Worm (Caenorhabditis elegans): ENCODE measurements around the gene F29F11.20.

Gene F29F11.20

DNA sequence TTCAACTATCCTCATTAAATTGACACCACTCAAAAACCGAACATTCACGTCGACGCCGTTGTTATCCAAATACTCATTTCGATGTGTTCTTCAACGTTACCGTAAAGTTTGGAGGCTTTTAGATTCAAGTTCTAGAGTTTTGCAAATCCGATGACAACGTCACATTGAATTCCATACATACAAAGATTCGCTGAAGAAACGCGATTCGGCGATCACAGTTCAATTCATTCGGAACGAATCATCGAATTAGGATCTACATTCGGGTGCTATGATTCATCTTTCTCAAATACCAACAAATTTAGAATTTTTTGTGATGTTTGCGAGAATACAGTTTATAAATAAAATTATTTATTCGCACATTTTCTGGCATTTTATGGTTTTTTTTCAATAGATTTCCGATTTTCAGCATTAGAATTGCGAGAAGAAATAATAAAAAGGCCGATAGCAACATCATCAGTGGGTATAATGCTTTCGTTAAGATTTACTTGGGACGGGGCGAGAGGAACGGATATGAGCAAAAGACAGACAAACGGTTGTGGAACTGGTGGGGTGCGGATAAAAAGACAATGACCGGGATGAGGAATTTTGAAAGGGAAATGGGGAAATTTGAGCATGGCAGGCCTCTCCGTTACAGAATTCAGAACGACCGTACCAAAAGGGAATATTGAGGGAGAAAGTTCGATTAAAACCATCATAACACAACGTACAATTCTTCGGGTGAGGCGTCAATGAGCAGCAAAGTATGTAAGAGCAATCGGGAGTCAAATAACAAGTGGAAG, 24.3 kb downstream of the F29F11.20 start:
- no peak for TF ChIP-seq tra-1 (GFP tag; IDR thresholded peaks at IDR 0.05)
- no peak for TF ChIP-seq lin-38 (GFP tag; IDR thresholded peaks at IDR 0.05)
- TF ChIP-seq daf-8 (GFP tag; IDR thresholded peaks at IDR 0.05), result no peak
- no peak for TF ChIP-seq nhr-102 (tag; optimal IDR thresholded peaks at IDR 0.05)
- TF ChIP-seq unc-62 (GFP tag; optimal IDR thresholded peaks at IDR 0.05 in 1 of 2), result peak in 1 of 2 experiments; percentile 98
- no peak for TF ChIP-seq unc-62 (tag; optimal IDR thresholded peaks at IDR 0.05)
- no peak for TF ChIP-seq nhr-25 (tag; optimal IDR thresholded peaks at IDR 0.05; ENCODE audit: borderline replicate concordance, insufficient read depth)
- TF ChIP-seq duxl-1 (tag; optimal IDR thresholded peaks at IDR 0.05; ENCODE audit: poor library complexity), result no peak
- TF ChIP-seq snpc-1.2 (GFP tag; IDR thresholded peaks at IDR 0.05), result no peak
- TF ChIP-seq lin-15B (tag; optimal IDR thresholded peaks at IDR 0.05), result no peak
- TF ChIP-seq nhr-111 (GFP tag; optimal IDR thresholded peaks at IDR 0.05), result no peak
- TF ChIP-seq madf-9 (GFP tag; conservative IDR thresholded peaks at IDR 0.05), result no peak
- no peak for TF ChIP-seq R02D3.7 (tag; optimal IDR thresholded peaks at IDR 0.05)
- TF ChIP-seq ceh-62 (tag; optimal IDR thresholded peaks at IDR 0.05), result no peak
- TF ChIP-seq saeg-2 (GFP tag; IDR thresholded peaks at IDR 0.05), result peak; percentile 46; the same call in 1 of the 2 replicates
- TF ChIP-seq ceh-44 (GFP tag; IDR thresholded peaks at IDR 0.05), result no peak
- no peak for TF ChIP-seq hmg-1.1 (GFP tag; IDR thresholded peaks at IDR 0.05)
- no peak for TF ChIP-seq lim-7 (GFP tag; IDR thresholded peaks at IDR 0.05)
- no peak for TF ChIP-seq gei-8 (GFP tag; optimal IDR thresholded peaks at IDR 0.05)
- no peak for TF ChIP-seq T20F7.1 (GFP tag; optimal IDR thresholded peaks at IDR 0.05)
- TF ChIP-seq mdl-1 (tag; optimal IDR thresholded peaks at IDR 0.05), result no peak
- no peak for TF ChIP-seq madf-5 (GFP tag; IDR thresholded peaks at IDR 0.05)
- no peak for TF ChIP-seq ceh-28 (tag; optimal IDR thresholded peaks at IDR 0.05)
- TF ChIP-seq daf-16 (GFP tag; optimal IDR thresholded peaks at IDR 0.05), result no peak
- TF ChIP-seq daf-16 (tag; optimal IDR thresholded peaks at IDR 0.05), result no peak
- 0 out of 2 replicates have a peak, but pooled peaks have one; percentile 54 for TF ChIP-seq arid-1 (GFP tag; conservative IDR thresholded peaks at IDR 0.05)
- no peak for TF ChIP-seq zip-2 (tag; optimal IDR thresholded peaks at IDR 0.05)
- TF ChIP-seq nhr-28 (tag; optimal IDR thresholded peaks at IDR 0.05), result no peak
- no peak for TF ChIP-seq ces-1 (GFP tag; optimal IDR thresholded peaks at IDR 0.05)
- TF ChIP-seq spr-3 (GFP tag; optimal IDR thresholded peaks at IDR 0.05), result no peak
- TF ChIP-seq hif-1 (tag; optimal IDR thresholded peaks at IDR 0.05), result peak in 1 of 2 experiments; percentile 12
- TF ChIP-seq hlh-11 (tag; optimal IDR thresholded peaks at IDR 0.05), result no peak
- peak; percentile 33 for TF ChIP-seq ama-1 (optimal IDR thresholded peaks at IDR 0.05)
- no peak for TF ChIP-seq mes-2 (tag; optimal IDR thresholded peaks at IDR 0.05; ENCODE audit: poor library complexity, severe bottlenecking)
- no peak; the same call in 1 of the 2 replicates for TF ChIP-seq pha-4 (GFP tag; IDR thresholded peaks at IDR 0.05)
- no peak for TF ChIP-seq pha-4 (tag; optimal IDR thresholded peaks at IDR 0.05)
- TF ChIP-seq skn-1 (tag; optimal IDR thresholded peaks at IDR 0.05), result no peak
- TF ChIP-seq Y48G9A.11 (GFP tag; IDR thresholded peaks at IDR 0.05), result peak; percentile 26; the same call in 1 of the 2 replicates
- no peak for TF ChIP-seq fos-1 (tag; optimal IDR thresholded peaks at IDR 0.05)
- no peak for TF ChIP-seq aly-2 (tag; optimal IDR thresholded peaks at IDR 0.05)
- no peak for TF ChIP-seq cey-2 (tag; optimal IDR thresholded peaks at IDR 0.05; ENCODE audit: borderline replicate concordance, insufficient read depth)
- 0 out of 2 replicates have a peak, but pooled peaks have one; percentile 35 for TF ChIP-seq vab-7 (GFP tag; IDR thresholded peaks at IDR 0.05)
- no peak for TF ChIP-seq Y105C5A.15 (GFP tag; IDR thresholded peaks at IDR 0.05)
- no peak for TF ChIP-seq ceh-82 (tag; optimal IDR thresholded peaks at IDR 0.05)
- TF ChIP-seq F49E8.2 (tag; optimal IDR thresholded peaks at IDR 0.05; ENCODE audit: borderline replicate concordance), result no peak
- TF ChIP-seq zfp-2 (tag; optimal IDR thresholded peaks at IDR 0.05), result no peak
- no peak for TF ChIP-seq lin-29 (GFP tag; IDR thresholded peaks at IDR 0.05)
- no peak for TF ChIP-seq nhr-77 (tag; optimal IDR thresholded peaks at IDR 0.05)
- peak; percentile 36 for TF ChIP-seq zag-1 (tag; optimal IDR thresholded peaks at IDR 0.05)
- no peak for TF ChIP-seq nhr-237 (tag; optimal IDR thresholded peaks at IDR 0.05)
